Worm (Caenorhabditis elegans): ENCODE measurements around the gene irld-2.

The irld-2 gene

DNA sequence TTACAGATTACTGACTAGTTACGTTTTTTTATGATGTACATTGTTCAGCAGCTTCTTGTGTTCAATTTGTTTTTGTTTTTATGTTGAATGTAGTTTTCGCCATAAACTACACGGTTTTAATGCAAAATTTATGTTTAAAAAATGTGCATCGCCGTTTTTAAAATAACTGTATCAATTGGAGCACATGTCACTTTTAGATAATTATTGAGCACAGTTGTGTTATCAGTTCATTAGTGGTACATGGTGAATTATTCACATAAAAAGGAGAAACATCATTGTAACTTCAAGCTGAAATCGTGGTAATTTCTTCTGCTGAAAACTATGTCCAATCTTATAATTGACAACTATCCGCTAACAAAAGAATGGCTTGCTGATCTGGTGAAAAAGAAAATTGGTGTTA lies 17.4 kb upstream of the irld-2 start:
- TF ChIP-seq sem-2 (GFP tag; optimal IDR thresholded peaks at IDR 0.05) (no peak), nhr-237 (tag; optimal IDR thresholded peaks at IDR 0.05) (no peak), blmp-1 (tag; optimal IDR thresholded peaks at IDR 0.05) (no peak), snpc-4 (tag; optimal IDR thresholded peaks at IDR 0.05) (no peak), flh-1 (GFP tag; optimal IDR thresholded peaks at IDR 0.05) (no peak), sptf-1 (tag; optimal IDR thresholded peaks at IDR 0.05) (no peak), M03D4.4 (tag; optimal IDR thresholded peaks at IDR 0.05) (no peak), tbx-8 (GFP tag; optimal IDR thresholded peaks at IDR 0.05) (no peak), nhr-12 (tag; optimal IDR thresholded peaks at IDR 0.05) (no peak), elt-3 (tag; optimal IDR thresholded peaks at IDR 0.05) (no peak), nhr-2 (tag; optimal IDR thresholded peaks at IDR 0.05) (no peak)

- TF ChIP-seq cnd-1 (tag; optimal IDR thresholded peaks at IDR 0.05) (no peak), nhr-12 (tag; optimal IDR thresholded peaks at IDR 0.05) (no peak), snpc-4 (tag; optimal IDR thresholded peaks at IDR 0.05) (no peak), drap-1 (GFP tag; optimal IDR thresholded peaks at IDR 0.05) (no peak), ham-2 (GFP tag; optimal IDR thresholded peaks at IDR 0.05) (no peak), nhr-76 (tag; optimal IDR thresholded peaks at IDR 0.05) (no peak), blmp-1 (tag; optimal IDR thresholded peaks at IDR 0.05) (no peak), tbx-8 (GFP tag; optimal IDR thresholded peaks at IDR 0.05) (no peak), nhr-237 (tag; optimal IDR thresholded peaks at IDR 0.05) (no peak), unc-120 (tag; optimal IDR thresholded peaks at IDR 0.05; ENCODE audit: poor library complexity, severe bottlenecking) (no peak), unc-39 (tag; optimal IDR thresholded peaks at IDR 0.05) (no peak), M03D4.4 (tag; optimal IDR thresholded peaks at IDR 0.05) (no peak), flh-1 (GFP tag; optimal IDR thresholded peaks at IDR 0.05) (no peak), ceh-43 (GFP tag; optimal IDR thresholded peaks at IDR 0.05) (no peak), mab-5 (tag; optimal IDR thresholded peaks at IDR 0.05) (no peak), lin-32 (GFP tag; optimal IDR thresholded peaks at IDR 0.05) (no peak), sptf-1 (tag; optimal IDR thresholded peaks at IDR 0.05) (no peak), sem-2 (GFP tag; optimal IDR thresholded peaks at IDR 0.05) (no peak), bed-3 (GFP tag; optimal IDR thresholded peaks at IDR 0.05) (no peak), elt-3 (tag; optimal IDR thresholded peaks at IDR 0.05) (no peak)
Observed at ce11 chrX:13411306-13411705, 16.4 kb upstream of the irld-2 start.

ce11 chrX:13409543-13409942 lies 14.7 kb upstream of the irld-2 start, which contains the start of the genes cyp-13B1 and C29F7.1:
TSS of gene cyp-13B1 (minus strand) at chrX:13409643.
TSS of gene C29F7.1 (plus strand) at chrX:13409936.
- TF ChIP-seq pha-4 (tag; optimal IDR thresholded peaks at IDR 0.05): no peak
- TF ChIP-seq elt-3 (tag; optimal IDR thresholded peaks at IDR 0.05): no peak
- TF ChIP-seq unc-39 (tag; optimal IDR thresholded peaks at IDR 0.05): no peak
- no peak for TF ChIP-seq lsy-2 (tag; optimal IDR thresholded peaks at IDR 0.05)
- no peak for TF ChIP-seq M03D4.4 (tag; optimal IDR thresholded peaks at IDR 0.05)
- TF ChIP-seq mab-5 (tag; optimal IDR thresholded peaks at IDR 0.05): no peak
- no peak for TF ChIP-seq zip-8 (tag; optimal IDR thresholded peaks at IDR 0.05)
- no peak for TF ChIP-seq sem-2 (GFP tag; optimal IDR thresholded peaks at IDR 0.05)
- TF ChIP-seq nhr-237 (tag; optimal IDR thresholded peaks at IDR 0.05): no peak
- no peak for TF ChIP-seq lin-32 (GFP tag; optimal IDR thresholded peaks at IDR 0.05)
- TF ChIP-seq lin-13 (tag; optimal IDR thresholded peaks at IDR 0.05): no peak
- TF ChIP-seq blmp-1 (tag; optimal IDR thresholded peaks at IDR 0.05): no peak
- no peak for TF ChIP-seq hlh-1 (tag; optimal IDR thresholded peaks at IDR 0.05)
- no peak for TF ChIP-seq elt-1 (tag; optimal IDR thresholded peaks at IDR 0.05; ENCODE audit: borderline replicate concordance, insufficient read depth)
- no peak for TF ChIP-seq cnd-1 (tag; optimal IDR thresholded peaks at IDR 0.05)
- TF ChIP-seq ceh-43 (GFP tag; optimal IDR thresholded peaks at IDR 0.05): no peak

DNA sequence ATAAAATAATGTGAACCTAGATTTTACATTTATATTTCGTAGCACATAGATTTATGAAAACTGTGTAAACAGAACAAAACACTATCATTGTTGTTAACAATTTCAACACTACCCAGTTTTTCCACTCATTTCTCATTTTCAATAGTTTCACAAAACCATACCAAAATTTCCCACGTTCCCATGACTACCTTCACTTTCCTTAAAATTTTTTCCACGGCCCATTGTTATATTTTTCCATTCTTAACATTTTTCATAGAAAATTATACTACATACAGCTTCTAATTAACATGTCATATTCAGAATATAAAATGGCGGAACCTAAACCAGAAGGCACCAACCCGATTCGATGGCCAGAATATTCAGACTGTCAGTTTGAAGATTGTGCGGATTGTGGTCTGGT lies 6.9 kb upstream of the irld-2 start, which contains the start of gene F02C12.1:
Gene F02C12.1 (plus strand): TSS at position 301 of the 400 bp plus-strand sequence.
- TF ChIP-seq unc-39 (tag; optimal IDR thresholded peaks at IDR 0.05): no peak
- no peak for TF ChIP-seq ces-1 (GFP tag; optimal IDR thresholded peaks at IDR 0.05)
- TF ChIP-seq sptf-1 (tag; optimal IDR thresholded peaks at IDR 0.05): no peak
- TF ChIP-seq pha-4 (tag; optimal IDR thresholded peaks at IDR 0.05): no peak
- no peak for TF ChIP-seq mls-2 (tag; optimal IDR thresholded peaks at IDR 0.05)
- TF ChIP-seq ceh-83 (GFP tag; optimal IDR thresholded peaks at IDR 0.05): no peak
- no peak for TF ChIP-seq mab-5 (tag; optimal IDR thresholded peaks at IDR 0.05)
- TF ChIP-seq nhr-76 (tag; optimal IDR thresholded peaks at IDR 0.05): no peak

- TF ChIP-seq ztf-11 (tag; optimal IDR thresholded peaks at IDR 0.05) (no peak), lin-32 (GFP tag; optimal IDR thresholded peaks at IDR 0.05) (no peak), zip-8 (tag; optimal IDR thresholded peaks at IDR 0.05) (no peak), elt-1 (tag; optimal IDR thresholded peaks at IDR 0.05; ENCODE audit: borderline replicate concordance, insufficient read depth) (no peak), nhr-28 (tag; optimal IDR thresholded peaks at IDR 0.05) (no peak), blmp-1 (tag; optimal IDR thresholded peaks at IDR 0.05) (no peak), M03D4.4 (tag; optimal IDR thresholded peaks at IDR 0.05) (no peak), mep-1 (tag; optimal IDR thresholded peaks at IDR 0.05) (no peak), pha-4 (tag; optimal IDR thresholded peaks at IDR 0.05) (peak; percentile 35)
Observed at ce11 chrX:13401311-13401710, 6.4 kb upstream of the irld-2 start.
